Worm (Caenorhabditis elegans) whole organism, L4 larva: ENCODE data around the gene mab-3.
A peak's percentile ranks its signal among the peaks of the same experiment; 100 is the strongest.

Experiments
- T20F7.1 ChIP-seq: fragments of 200-800 bp; sonication (Bioruptor generic); optimal IDR thresholded peaks from 2 replicates; lab custom pipeline; 2018; ENCODE audit warnings: mild to moderate bottlenecking, missing genetic modification characterization, missing compliant biosample characterization
- Y75B8A.6 ChIP-seq: fragments of 200-800 bp; sonication (Bioruptor generic); IDR thresholded peaks from 2 replicates; pipeline ENCODE4 v1.3.6; 2022; ENCODE audit warnings: missing genetic modification reagents, missing genetic modification characterization, missing compliant biosample characterization
- aha-1 ChIP-seq: fragments of 150-350 bp; peaks from one replicate; lab custom pipeline; 2014; ENCODE audit warnings: missing biosample characterization, missing genetic modification characterization
- attf-4 ChIP-seq: sonication (generic microtip); optimal IDR thresholded peaks from 3 replicates; lab custom pipeline; 2017; ENCODE audit warnings: missing biosample characterization, missing genetic modification characterization
- ceh-20 ChIP-seq: fragments of 200-800 bp; sonication (Bioruptor generic); IDR thresholded peaks from 2 replicates; pipeline ENCODE4 v1.3.6; 2022; ENCODE audit warnings: missing genetic modification reagents, missing genetic modification characterization, missing compliant biosample characterization
- ceh-44 ChIP-seq: fragments of 200-800 bp; sonication (Bioruptor generic); IDR thresholded peaks from 2 replicates; pipeline ENCODE4 v1.3.6; 2022; ENCODE audit warnings: missing genetic modification reagents, missing genetic modification characterization, missing compliant biosample characterization
- daf-12 ChIP-seq: fragments of 150-350 bp; optimal IDR thresholded peaks from 2 replicates; lab custom pipeline; 2014; ENCODE audit warnings: missing biosample characterization, missing genetic modification reagents, missing genetic modification characterization
- daf-16 ChIP-seq, 3 experiments: sonication (generic microtip); optimal IDR thresholded peaks; 2 replicates each; lab custom pipeline; 2016 to 2017; ENCODE audit warnings: missing genetic modification characterization in 3 of 3, missing genetic modification reagents in 3 of 3, mild to moderate bottlenecking in 2 of 3, missing compliant biosample characterization in 2 of 3, missing biosample characterization in 1 of 3, moderate library complexity in 1 of 3
- daf-19 ChIP-seq: fragments of 200-800 bp; sonication (Bioruptor generic); conservative IDR thresholded peaks from 2 replicates; pipeline ENCODE4 v1.3.6; 2022; ENCODE audit warnings: missing genetic modification characterization, missing compliant biosample characterization
- dmd-6 ChIP-seq: fragments of 200-800 bp; sonication (Bioruptor generic); IDR thresholded peaks from 2 replicates; pipeline ENCODE4 v1.3.6; 2022; ENCODE audit warnings: missing genetic modification reagents, missing genetic modification characterization, missing compliant biosample characterization
- duxl-1 ChIP-seq: sonication (generic microtip); optimal IDR thresholded peaks from 2 replicates; lab custom pipeline; 2016; ENCODE audit warnings: mild to moderate bottlenecking, missing genetic modification characterization, moderate library complexity, missing compliant biosample characterization; ENCODE audit not compliant: poor library complexity
- dve-1 ChIP-seq: sonication (generic microtip); optimal IDR thresholded peaks from 2 replicates; lab custom pipeline; 2017; ENCODE audit warnings: antibody characterized with exemption, mild to moderate bottlenecking, missing genetic modification characterization, missing compliant biosample characterization; ENCODE audit not compliant: insufficient read depth
- egl-43 ChIP-seq: fragments of 200-800 bp; sonication (Bioruptor generic); IDR thresholded peaks from 2 replicates; pipeline ENCODE4 v1.3.6; 2022; ENCODE audit warnings: missing genetic modification reagents, missing genetic modification characterization, missing compliant biosample characterization
- fkh-10 ChIP-seq: fragments of 150-350 bp; optimal IDR thresholded peaks from 2 replicates; lab custom pipeline; 2014; ENCODE audit warnings: missing biosample characterization, missing genetic modification reagents, missing genetic modification characterization
- hlh-11 ChIP-seq: fragments of 200-800 bp; sonication (Bioruptor generic); optimal IDR thresholded peaks from 2 replicates; lab custom pipeline; 2018; ENCODE audit warnings: mild to moderate bottlenecking, missing genetic modification characterization, missing compliant biosample characterization
- hlh-30 ChIP-seq: sonication (generic microtip); optimal IDR thresholded peaks from 2 replicates; lab custom pipeline; 2017; ENCODE audit warnings: antibody characterized with exemption, mild to moderate bottlenecking, missing genetic modification characterization, missing compliant biosample characterization; ENCODE audit not compliant: insufficient read depth
- hmg-1.1 ChIP-seq: fragments of 200-800 bp; sonication (Bioruptor generic); IDR thresholded peaks from 2 replicates; pipeline ENCODE4 v1.3.6; 2022; ENCODE audit warnings: missing genetic modification reagents, missing genetic modification characterization, missing compliant biosample characterization
- jun-1 ChIP-seq: fragments of 150-350 bp; optimal IDR thresholded peaks from 2 replicates; lab custom pipeline; 2014; ENCODE audit warnings: missing biosample characterization, missing genetic modification reagents, missing genetic modification characterization
- lin-13 ChIP-seq: fragments of 150-350 bp; optimal IDR thresholded peaks from 2 replicates; lab custom pipeline; 2014; ENCODE audit warnings: missing biosample characterization, missing genetic modification reagents, missing genetic modification characterization
- lsy-2 ChIP-seq, 2 experiments: fragments of 150-350 bp in 1 of 2; sonication (generic microtip) in 1 of 2; optimal IDR thresholded peaks; 2 replicates each; lab custom pipeline; 2014 to 2017; ENCODE audit warnings: missing biosample characterization in 2 of 2, missing genetic modification characterization in 2 of 2
- mdl-1 ChIP-seq, 2 experiments: fragments of 150-350 bp in 1 of 2; sonication (generic microtip) in 1 of 2; optimal IDR thresholded peaks; 2 replicates each; lab custom pipeline; 2014 to 2017; ENCODE audit warnings: missing biosample characterization in 2 of 2, missing genetic modification characterization in 2 of 2
- mdt-29 ChIP-seq: fragments of 200-800 bp; sonication (Bioruptor generic); IDR thresholded peaks from 2 replicates; pipeline ENCODE4 v1.3.6; 2022; ENCODE audit warnings: missing genetic modification reagents, missing genetic modification characterization, missing compliant biosample characterization
- mep-1 ChIP-seq: fragments of 150-350 bp; sonication (generic microtip); optimal IDR thresholded peaks from 3 replicates; lab custom pipeline; 2014; ENCODE audit warnings: missing biosample characterization, missing genetic modification characterization
- mxl-3 ChIP-seq: fragments of 200-800 bp; sonication (Bioruptor generic); optimal IDR thresholded peaks from 2 replicates; lab custom pipeline; 2018; ENCODE audit warnings: mild to moderate bottlenecking, missing genetic modification characterization, missing compliant biosample characterization
- nhr-10 ChIP-seq: fragments of 150-350 bp; optimal IDR thresholded peaks from 2 replicates; lab custom pipeline; 2014; ENCODE audit warnings: missing biosample characterization, missing genetic modification characterization
- nhr-102 ChIP-seq: sonication (generic microtip); optimal IDR thresholded peaks from 2 replicates; lab custom pipeline; 2016; ENCODE audit warnings: mild to moderate bottlenecking, missing genetic modification characterization, moderate library complexity, missing compliant biosample characterization
- nhr-111 ChIP-seq: fragments of 200-800 bp; sonication (Bioruptor generic); optimal IDR thresholded peaks from 2 replicates; lab custom pipeline; 2018; ENCODE audit warnings: mild to moderate bottlenecking, missing genetic modification characterization, missing compliant biosample characterization
- nhr-237 ChIP-seq: sonication (generic microtip); optimal IDR thresholded peaks from 2 replicates; lab custom pipeline; 2017; ENCODE audit warnings: missing biosample characterization, missing genetic modification characterization
- nhr-28 ChIP-seq: fragments of 150-350 bp; optimal IDR thresholded peaks from 2 replicates; lab custom pipeline; 2014; ENCODE audit warnings: missing biosample characterization, missing genetic modification characterization
- nhr-41 ChIP-seq: fragments of 200-800 bp; sonication (Bioruptor generic); IDR thresholded peaks from 2 replicates; pipeline ENCODE4 v1.3.6; 2022; ENCODE audit warnings: missing genetic modification reagents, missing genetic modification characterization, missing compliant biosample characterization
- nhr-6 ChIP-seq: fragments of 150-350 bp; optimal IDR thresholded peaks from 2 replicates; lab custom pipeline; 2014; ENCODE audit warnings: missing biosample characterization, missing genetic modification characterization
- nhr-76 ChIP-seq: fragments of 150-350 bp; optimal IDR thresholded peaks from 2 replicates; lab custom pipeline; 2014; ENCODE audit warnings: missing biosample characterization, missing genetic modification characterization
- nhr-77 ChIP-seq: fragments of 150-350 bp; optimal IDR thresholded peaks from 2 replicates; lab custom pipeline; 2014; ENCODE audit warnings: missing biosample characterization, missing genetic modification characterization
- pha-4 ChIP-seq, 2 experiments: fragments of 150-350 bp in 1 of 2; fragments of 200-800 bp in 1 of 2; sonication (Bioruptor generic) in 1 of 2; IDR thresholded peaks in 1 of 2; optimal IDR thresholded peaks in 1 of 2; 2 replicates each; pipeline versions ENCODE4 v1.3.6 to Lab custom; 2014 to 2022; ENCODE audit warnings: missing genetic modification characterization in 2 of 2, missing genetic modification reagents in 2 of 2, missing biosample characterization in 1 of 2, missing compliant biosample characterization in 1 of 2
- php-3 ChIP-seq: fragments of 200-800 bp; sonication (Bioruptor generic); IDR thresholded peaks from 2 replicates; pipeline ENCODE4 v1.3.6; 2022; ENCODE audit warnings: missing genetic modification reagents, missing genetic modification characterization, missing compliant biosample characterization
- pqm-1 ChIP-seq: sonication (generic microtip); optimal IDR thresholded peaks from 2 replicates; lab custom pipeline; 2017; ENCODE audit warnings: missing biosample characterization, missing genetic modification characterization
- skn-1 ChIP-seq: fragments of 150-350 bp; optimal IDR thresholded peaks from 2 replicates; lab custom pipeline; 2014; ENCODE audit warnings: missing biosample characterization, missing genetic modification characterization
- spr-1 ChIP-seq: sonication (generic microtip); optimal IDR thresholded peaks from 2 replicates; lab custom pipeline; 2016; ENCODE audit warnings: mild to moderate bottlenecking, missing genetic modification characterization, missing compliant biosample characterization
- spr-3 ChIP-seq: fragments of 200-800 bp; sonication (Bioruptor generic); optimal IDR thresholded peaks from 2 replicates; lab custom pipeline; 2018; ENCODE audit warnings: mild to moderate bottlenecking, missing genetic modification characterization, missing compliant biosample characterization
- tag-97 ChIP-seq: fragments of 200-800 bp; sonication (Bioruptor generic); IDR thresholded peaks from 2 replicates; pipeline ENCODE4 v1.3.6; 2022; ENCODE audit warnings: missing genetic modification characterization, missing compliant biosample characterization
- tra-1 ChIP-seq: fragments of 200-800 bp; sonication (Bioruptor generic); IDR thresholded peaks from 2 replicates; pipeline ENCODE4 v1.3.6; 2022; ENCODE audit warnings: missing genetic modification reagents, missing genetic modification characterization, missing compliant biosample characterization
- unc-130 ChIP-seq: sonication (generic microtip); optimal IDR thresholded peaks from 2 replicates; lab custom pipeline; 2016; ENCODE audit warnings: missing genetic modification reagents, missing genetic modification characterization, missing compliant biosample characterization
- unc-62 ChIP-seq, 3 experiments: fragments of 150-350 bp in 1 of 3; sonication (generic microtip); optimal IDR thresholded peaks in 2 of 3; peaks in 1 of 3; 1 replicate in 1 of 3; 2 replicates in 2 of 3; lab custom pipeline; 2014 to 2017; ENCODE audit warnings: missing biosample characterization in 3 of 3, missing genetic modification characterization in 3 of 3, missing genetic modification reagents in 3 of 3, missing genotype in 1 of 3
- zfp-2 ChIP-seq: sonication (generic microtip); optimal IDR thresholded peaks from 2 replicates; lab custom pipeline; 2016; ENCODE audit warnings: mild to moderate bottlenecking, missing genetic modification characterization, missing compliant biosample characterization
- zip-11 ChIP-seq: fragments of 200-800 bp; sonication (Bioruptor generic); IDR thresholded peaks from 2 replicates; pipeline ENCODE4 v1.3.6; 2022; ENCODE audit warnings: missing genetic modification characterization, missing compliant biosample characterization
- zip-2 ChIP-seq: fragments of 150-350 bp; optimal IDR thresholded peaks from 2 replicates; lab custom pipeline; 2014; ENCODE audit warnings: missing biosample characterization, missing genetic modification characterization
- ztf-7 ChIP-seq: fragments of 150-350 bp; optimal IDR thresholded peaks from 2 replicates; lab custom pipeline; 2014; ENCODE audit warnings: missing biosample characterization, missing genetic modification characterization

Gene mab-3

ce11 chrII:9740552-9740951 is 8.6 kb downstream of the mab-3 start:
- TF ChIP-seq aha-1 (tag; lab: Kevin White, UChicago) (peak; percentile 68), nhr-102 (tag; lab: Kevin White, UChicago) (peak; percentile 29), nhr-10 (peak; percentile 52), lsy-2 (tag; optimal IDR thresholded peaks at IDR 0.05; lab: Kevin White, UChicago) (peak in 1 of 2 experiments; percentile 81), nhr-237 (tag; lab: Kevin White, UChicago) (no peak), spr-3 (no peak), nhr-77 (tag; lab: Kevin White, UChicago) (peak; percentile 39), mep-1 (tag; lab: Kevin White, UChicago) (no peak), tra-1 (GFP tag; lab: Robert Waterston, UW) (0 out of 2 replicates have a peak, but pooled peaks have one; percentile 48), hlh-11 (tag; lab: Kevin White, UChicago) (peak; percentile 80), zip-2 (tag; lab: Kevin White, UChicago) (no peak), pqm-1 (peak; percentile 90), nhr-28 (tag; lab: Kevin White, UChicago) (peak; percentile 60), mdl-1 (tag; optimal IDR thresholded peaks at IDR 0.05; lab: Kevin White, UChicago) (peak in 1 of 2 experiments; percentile 46), hlh-30 (tag; lab: Kevin White, UChicago) (peak; percentile 14), hmg-1.1 (GFP tag; lab: Robert Waterston, UW) (0 out of 2 replicates have a peak, but pooled peaks have one; percentile 21), dmd-6 (GFP tag; lab: Robert Waterston, UW) (peak; percentile 73), mxl-3 (peak; percentile 22), daf-16 (GFP tag; optimal IDR thresholded peaks at IDR 0.05; lab: Kevin White, UChicago) (peak in 1 of 2 experiments; percentile 24), daf-16 (tag; optimal IDR thresholded peaks at IDR 0.05; lab: Kevin White, UChicago) (peak; percentile 87), spr-1 (tag; lab: Kevin White, UChicago) (no peak), dve-1 (peak; percentile 88)
- TF ChIP-seq, all 104 proteins: peak for 16

- no peak for TF ChIP-seq nhr-41 (GFP tag; lab: Robert Waterston, UW)
- TF ChIP-seq lsy-2 (tag; optimal IDR thresholded peaks at IDR 0.05; lab: Kevin White, UChicago) = peak in 1 of 2 experiments; percentile 3
- no peak for TF ChIP-seq fkh-10 (GFP tag; lab: Kevin White, UChicago)
- no peak for TF ChIP-seq ceh-44 (GFP tag; lab: Robert Waterston, UW)
- no peak for TF ChIP-seq nhr-76 (tag; lab: Kevin White, UChicago)
- TF ChIP-seq Y75B8A.6 (GFP tag; lab: Robert Waterston, UW) = no peak
- no peak for TF ChIP-seq ceh-20 (GFP tag; lab: Robert Waterston, UW)
- TF ChIP-seq ztf-7 = no peak
- no peak for TF ChIP-seq daf-16 (GFP tag; optimal IDR thresholded peaks at IDR 0.05; lab: Kevin White, UChicago)
- TF ChIP-seq daf-16 (tag; optimal IDR thresholded peaks at IDR 0.05; lab: Kevin White, UChicago) = peak; percentile 46
- peak; percentile 78 for TF ChIP-seq dve-1
- TF ChIP-seq T20F7.1 (GFP tag; lab: Kevin White, UChicago) = peak; percentile 8
- no peak for TF ChIP-seq tag-97 (GFP tag; lab: Robert Waterston, UW)
- TF ChIP-seq nhr-6 (tag; lab: Kevin White, UChicago) = no peak
- TF ChIP-seq hlh-11 (tag; lab: Kevin White, UChicago) = peak; percentile 16
- peak in 1 of 2 experiments; percentile 82 for TF ChIP-seq unc-62 (GFP tag; optimal IDR thresholded peaks at IDR 0.05 in 1 of 2; lab: Kevin White, UChicago)
- no peak for TF ChIP-seq unc-62 (tag; optimal IDR thresholded peaks at IDR 0.05; lab: Kevin White, UChicago)
- TF ChIP-seq attf-4 (tag; lab: Kevin White, UChicago) = no peak
- no peak for TF ChIP-seq mep-1 (tag; lab: Kevin White, UChicago)
- TF ChIP-seq dmd-6 (GFP tag; lab: Robert Waterston, UW) = peak; percentile 91
- TF ChIP-seq jun-1 = no peak
- peak; percentile 48; the same call in 1 of the 2 replicates for TF ChIP-seq mdt-29
- TF ChIP-seq php-3 (GFP tag; lab: Robert Waterston, UW) = peak; percentile 89
- peak; percentile 29; the same call in 1 of the 2 replicates for TF ChIP-seq pha-4 (GFP tag; IDR thresholded peaks at IDR 0.05; lab: Robert Waterston, UW)
- TF ChIP-seq pha-4 (tag; optimal IDR thresholded peaks at IDR 0.05; lab: Kevin White, UChicago) = no peak
- no peak for TF ChIP-seq nhr-77 (tag; lab: Kevin White, UChicago)
- TF ChIP-seq hmg-1.1 (GFP tag; lab: Robert Waterston, UW) = no peak
- TF ChIP-seq daf-12 (tag; lab: Kevin White, UChicago) = no peak
- TF ChIP-seq zfp-2 (tag; lab: Kevin White, UChicago) = no peak
- no peak for TF ChIP-seq egl-43 (GFP tag; lab: Robert Waterston, UW)
- TF ChIP-seq zip-11 (GFP tag; lab: Robert Waterston, UW) = no peak
- peak; percentile 62 for TF ChIP-seq tra-1 (GFP tag; lab: Robert Waterston, UW)
- no peak for TF ChIP-seq nhr-111 (GFP tag; lab: Kevin White, UChicago)
- no peak for TF ChIP-seq unc-130
- TF ChIP-seq skn-1 (tag; lab: Kevin White, UChicago) = no peak
- no peak for TF ChIP-seq daf-19 (GFP tag; lab: Robert Waterston, UW)
- no peak for TF ChIP-seq lin-13 (GFP tag; lab: Kevin White, UChicago)
- TF ChIP-seq duxl-1 (tag; lab: Kevin White, UChicago) = no peak
Observed at ce11 chrII:9741400-9741799, 9.5 kb downstream of the mab-3 start.
